Worm (Caenorhabditis elegans) whole organism, midembryonic: Measurements from ENCODE around the gene ZK669.3.

Source experiments
- T22C8.4 ChIP-seq: fragments of 200-800 bp; sonication (Bioruptor generic); IDR thresholded peaks from 2 replicates; pipeline ENCODE4 v1.3.6; 2022; ENCODE audit warnings: missing genetic modification characterization, missing compliant biosample characterization
- flt-1 ChIP-seq: fragments of 200-800 bp; sonication (Bioruptor generic); IDR thresholded peaks from 2 replicates; pipeline ENCODE4 v1.3.6; 2022; ENCODE audit warnings: missing genetic modification characterization, missing compliant biosample characterization
- klf-2 ChIP-seq: fragments of 200-800 bp; sonication (Bioruptor generic); conservative IDR thresholded peaks from 2 replicates; pipeline ENCODE4 v1.3.6; 2022; ENCODE audit warnings: missing genetic modification reagents, missing genetic modification characterization, missing compliant biosample characterization
- ref-1 ChIP-seq: fragments of 200-800 bp; sonication (Bioruptor generic); conservative IDR thresholded peaks from 2 replicates; pipeline ENCODE4 v1.3.6; 2022; ENCODE audit warnings: missing genetic modification reagents, missing genetic modification characterization, missing compliant biosample characterization
- tab-1 ChIP-seq: fragments of 200-800 bp; sonication (Bioruptor generic); IDR thresholded peaks from 2 replicates; pipeline ENCODE4 v1.3.6; 2022; ENCODE audit warnings: missing genetic modification characterization, missing compliant biosample characterization
- ztf-23 ChIP-seq: fragments of 200-800 bp; sonication (Bioruptor generic); IDR thresholded peaks from 2 replicates; pipeline ENCODE4 v1.3.6; 2022; ENCODE audit warnings: missing genetic modification reagents, missing genetic modification characterization, missing compliant biosample characterization

DNA sequence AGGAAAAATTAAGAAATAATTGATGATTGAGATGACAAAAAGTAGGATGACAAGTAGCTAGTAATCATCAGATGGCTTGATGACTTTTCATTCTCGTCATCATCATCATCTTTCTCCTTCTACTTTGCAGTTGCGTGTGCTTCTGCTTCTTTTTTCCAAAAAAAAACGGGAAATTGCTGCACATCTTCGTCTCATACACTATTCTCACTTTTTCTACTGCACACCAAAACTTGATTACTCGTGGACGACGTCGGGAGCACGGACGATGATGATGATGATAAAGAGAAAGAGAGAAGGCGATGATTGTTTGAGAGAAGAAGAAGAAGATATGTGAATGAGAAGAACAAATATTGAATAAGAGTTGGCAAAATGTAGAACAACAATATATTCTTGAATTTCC lies 19.8 kb upstream of the ZK669.3 start:
- TF ChIP-seq ref-1 (GFP tag; lab: Robert Waterston, UW) (no peak), flt-1 (GFP tag; lab: Robert Waterston, UW) (no peak), T22C8.4 (no peak), ztf-23 (GFP tag; lab: Robert Waterston, UW) (no peak), klf-2 (GFP tag; lab: Robert Waterston, UW) (no peak), tab-1 (GFP tag; lab: Robert Waterston, UW) (no peak)
